Worm (Caenorhabditis elegans) whole organism, midembryonic: ENCODE measurements around the gene lgc-19.

Source experiments
- T22C8.4 ChIP-seq: fragments of 200-800 bp; sonication (Bioruptor generic); IDR thresholded peaks from 2 replicates; pipeline ENCODE4 v1.3.6; 2022; ENCODE audit warnings: missing genetic modification characterization, missing compliant biosample characterization
- flt-1 ChIP-seq: fragments of 200-800 bp; sonication (Bioruptor generic); IDR thresholded peaks from 2 replicates; pipeline ENCODE4 v1.3.6; 2022; ENCODE audit warnings: missing genetic modification characterization, missing compliant biosample characterization
- med-1 ChIP-seq: sonication (generic microtip); optimal IDR thresholded peaks from 2 replicates; lab custom pipeline; 2017; ENCODE audit warnings: missing genetic modification characterization, mild to moderate bottlenecking, missing compliant biosample characterization, antibody characterized with exemption, missing genetic modification reagents; ENCODE audit not compliant: insufficient read depth
- ztf-23 ChIP-seq: fragments of 200-800 bp; sonication (Bioruptor generic); IDR thresholded peaks from 2 replicates; pipeline ENCODE4 v1.3.6; 2022; ENCODE audit warnings: missing genetic modification reagents, missing genetic modification characterization, missing compliant biosample characterization

DNA sequence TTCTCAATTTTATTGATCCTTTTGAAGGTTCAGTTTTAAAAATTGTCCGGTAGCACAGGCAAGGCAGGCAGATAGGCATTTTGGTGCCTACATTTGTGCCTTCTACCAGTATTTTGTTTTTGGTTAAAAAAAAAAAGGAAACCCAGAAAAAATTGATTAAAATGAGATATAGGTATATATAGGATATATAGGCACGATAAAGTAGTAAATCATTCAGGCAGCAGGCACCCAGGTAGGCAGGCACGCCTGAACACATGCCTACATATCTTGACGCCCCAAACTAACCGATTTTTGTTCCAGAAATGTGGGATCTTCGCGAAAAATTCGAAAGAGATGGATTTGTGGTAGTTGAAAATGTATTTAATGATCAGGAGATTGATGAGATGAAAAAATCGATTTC lies 32.2 kb downstream of the lgc-19 start, which contains the start of gene Y105C5B.9:
- TF ChIP-seq ztf-23 (GFP tag; lab: Robert Waterston, UW) (no peak), flt-1 (GFP tag; lab: Robert Waterston, UW) (no peak), med-1 (GFP tag; lab: Kevin White, UChicago) (no peak), T22C8.4 (GFP tag; lab: Robert Waterston, UW) (no peak)
